Worm (Caenorhabditis elegans) whole organism, L1 larva: ENCODE data around the gene nas-23.
A peak's percentile ranks its signal among the peaks of the same experiment; 100 is the strongest.

Experiments used
- C04F5.9 ChIP-seq: sonication (generic microtip); optimal IDR thresholded peaks from 2 replicates; lab custom pipeline; 2016; ENCODE audit warnings: missing genetic modification characterization, missing compliant biosample characterization
- C16A3.4 ChIP-seq: fragments of 150-350 bp; optimal IDR thresholded peaks from 2 replicates; lab custom pipeline; 2014; ENCODE audit warnings: missing biosample characterization, missing genetic modification characterization
- C34B4.2 ChIP-seq: sonication (generic microtip); optimal IDR thresholded peaks from 2 replicates; lab custom pipeline; 2017; ENCODE audit warnings: mild to moderate bottlenecking, missing genetic modification characterization, missing compliant biosample characterization
- F16B12.6 ChIP-seq: fragments of 150-350 bp; optimal IDR thresholded peaks from 2 replicates; lab custom pipeline; 2014; ENCODE audit warnings: missing biosample characterization, missing genetic modification characterization
- alr-1 ChIP-seq: fragments of 200-800 bp; sonication (Bioruptor generic); optimal IDR thresholded peaks from 2 replicates; lab custom pipeline; 2018; ENCODE audit warnings: borderline replicate concordance, mild to moderate bottlenecking, missing genetic modification characterization, missing compliant biosample characterization
- aly-2 ChIP-seq: fragments of 150-350 bp; optimal IDR thresholded peaks from 2 replicates; lab custom pipeline; 2014; ENCODE audit warnings: missing biosample characterization, missing genetic modification characterization
- ceh-63 ChIP-seq: fragments of 200-800 bp; sonication (Bioruptor generic); optimal IDR thresholded peaks from 2 replicates; lab custom pipeline; 2018; ENCODE audit warnings: mild to moderate bottlenecking, missing genetic modification characterization, missing compliant biosample characterization
- ceh-8 ChIP-seq: fragments of 200-800 bp; sonication (Bioruptor generic); optimal IDR thresholded peaks from 2 replicates; lab custom pipeline; 2018; ENCODE audit warnings: mild to moderate bottlenecking, missing genetic modification characterization, moderate library complexity, missing compliant biosample characterization
- ceh-82 ChIP-seq, 3 experiments: fragments of 150-350 bp in 1 of 3; sonication (generic microtip) in 2 of 3; optimal IDR thresholded peaks; 2 replicates each; lab custom pipeline; 2014 to 2017; ENCODE audit warnings: missing biosample characterization in 3 of 3, missing genetic modification characterization in 3 of 3
- ceh-90 ChIP-seq: sonication (generic microtip); optimal IDR thresholded peaks from 2 replicates; lab custom pipeline; 2016; ENCODE audit warnings: missing genetic modification characterization, missing compliant biosample characterization
- ces-1 ChIP-seq: fragments of 150-350 bp; optimal IDR thresholded peaks from 2 replicates; lab custom pipeline; 2014; ENCODE audit warnings: missing biosample characterization, missing genetic modification reagents, missing genetic modification characterization
- dpl-1 ChIP-seq, 3 experiments: fragments of 150-350 bp in 2 of 3; sonication (generic microtip) in 1 of 3; optimal IDR thresholded peaks; 2 replicates each; lab custom pipeline; 2014 to 2017; ENCODE audit warnings: missing biosample characterization in 3 of 3, missing genetic modification characterization in 3 of 3, missing genetic modification reagents in 3 of 3
- dsc-1 ChIP-seq: sonication (generic microtip); optimal IDR thresholded peaks from 2 replicates; lab custom pipeline; 2016; ENCODE audit warnings: mild to moderate bottlenecking, missing genetic modification characterization, missing compliant biosample characterization
- efl-1 ChIP-seq, 4 experiments: fragments of 150-350 bp; optimal IDR thresholded peaks in 3 of 4; peaks in 1 of 4; 1 replicate in 1 of 4; 2 replicates in 3 of 4; lab custom pipeline; 2014; ENCODE audit warnings: missing biosample characterization in 2 of 4, missing genetic modification characterization in 2 of 4, missing genetic modification reagents in 2 of 4
- elt-2 ChIP-seq: sonication (generic microtip); optimal IDR thresholded peaks from 2 replicates; lab custom pipeline; 2016; ENCODE audit warnings: missing genetic modification characterization, mild to moderate bottlenecking, inconsistent platforms, missing compliant biosample characterization, missing genetic modification reagents
- elt-3 ChIP-seq, 6 experiments: fragments of 150-350 bp in 1 of 6; sonication (generic microtip); optimal IDR thresholded peaks; 2 replicates each; lab custom pipeline; 2017 to 2018; ENCODE audit warnings: missing biosample characterization in 6 of 6, missing genetic modification characterization in 6 of 6, inconsistent platforms in 1 of 6
- ets-5 ChIP-seq: fragments of 200-800 bp; sonication (Bioruptor generic); IDR thresholded peaks from 2 replicates; pipeline ENCODE4 v1.3.6; 2022; ENCODE audit warnings: missing genetic modification characterization, missing compliant biosample characterization
- fkh-4 ChIP-seq: sonication (generic microtip); optimal IDR thresholded peaks from 2 replicates; lab custom pipeline; 2016; ENCODE audit warnings: missing compliant biosample characterization, missing genetic modification characterization, borderline replicate concordance
- fkh-8 ChIP-seq: sonication (generic microtip); optimal IDR thresholded peaks from 2 replicates; lab custom pipeline; 2016; ENCODE audit warnings: mild to moderate bottlenecking, missing genetic modification characterization, missing compliant biosample characterization
- grh-1 ChIP-seq: fragments of 200-800 bp; sonication (Bioruptor generic); IDR thresholded peaks from 2 replicates; pipeline ENCODE4 v1.3.6; 2022; ENCODE audit warnings: missing genetic modification reagents, missing genetic modification characterization, missing compliant biosample characterization
- hlh-17 ChIP-seq: fragments of 200-800 bp; sonication (Bioruptor generic); optimal IDR thresholded peaks from 2 replicates; lab custom pipeline; 2018; ENCODE audit warnings: missing genetic modification characterization, mild to moderate bottlenecking, missing compliant biosample characterization, moderate library complexity, borderline replicate concordance
- hlh-4 ChIP-seq: sonication (generic microtip); optimal IDR thresholded peaks from 2 replicates; lab custom pipeline; 2016; ENCODE audit warnings: mild to moderate bottlenecking, missing genetic modification characterization, missing compliant biosample characterization
- hpl-2 ChIP-seq: fragments of 150-350 bp; optimal IDR thresholded peaks from 2 replicates; lab custom pipeline; 2014; ENCODE audit warnings: missing biosample characterization, missing genetic modification reagents, missing genetic modification characterization
- isw-1 ChIP-seq: fragments of 200-800 bp; sonication (Bioruptor generic); IDR thresholded peaks from 2 replicates; pipeline ENCODE4 v1.3.6; 2022; ENCODE audit warnings: missing genetic modification characterization, missing compliant biosample characterization
- lin-14 ChIP-seq: fragments of 200-800 bp; sonication (Bioruptor generic); optimal IDR thresholded peaks from 2 replicates; lab custom pipeline; 2018; ENCODE audit warnings: mild to moderate bottlenecking, missing genetic modification characterization, moderate library complexity, missing compliant biosample characterization
- lin-39 ChIP-seq: fragments of 150-350 bp; optimal IDR thresholded peaks from 2 replicates; lab custom pipeline; 2014; ENCODE audit warnings: missing biosample characterization, missing genetic modification reagents, missing genetic modification characterization
- mab-9 ChIP-seq: fragments of 200-800 bp; sonication (Bioruptor generic); IDR thresholded peaks from 2 replicates; pipeline ENCODE4 v1.3.6; 2022; ENCODE audit warnings: missing genetic modification reagents, missing genetic modification characterization, missing compliant biosample characterization
- nhr-11 ChIP-seq: fragments of 150-350 bp; optimal IDR thresholded peaks from 2 replicates; lab custom pipeline; 2014; ENCODE audit warnings: missing biosample characterization, missing genetic modification characterization
- nhr-12 ChIP-seq: sonication (generic microtip); optimal IDR thresholded peaks from 2 replicates; lab custom pipeline; 2017; ENCODE audit warnings: missing biosample characterization, missing genetic modification characterization
- nhr-19 ChIP-seq: fragments of 200-800 bp; sonication (Bioruptor generic); conservative IDR thresholded peaks from 2 replicates; pipeline ENCODE4 v1.3.6; 2022; ENCODE audit warnings: missing genetic modification characterization, missing compliant biosample characterization
- nhr-76 ChIP-seq: sonication (generic microtip); optimal IDR thresholded peaks from 2 replicates; lab custom pipeline; 2017; ENCODE audit warnings: missing biosample characterization, missing genetic modification characterization
- pqm-1 ChIP-seq: sonication (generic microtip); optimal IDR thresholded peaks from 3 replicates; lab custom pipeline; 2017; ENCODE audit warnings: missing biosample characterization, missing genetic modification characterization
- rnt-1 ChIP-seq: sonication (generic microtip); optimal IDR thresholded peaks from 2 replicates; lab custom pipeline; 2016; ENCODE audit warnings: mild to moderate bottlenecking, missing genetic modification characterization, moderate library complexity, missing compliant biosample characterization
- snu-23 ChIP-seq: sonication (generic microtip); optimal IDR thresholded peaks from 2 replicates; lab custom pipeline; 2016; ENCODE audit warnings: missing genetic modification characterization, missing compliant biosample characterization
- sup-37 ChIP-seq: fragments of 200-800 bp; sonication (Bioruptor generic); optimal IDR thresholded peaks from 2 replicates; lab custom pipeline; 2018; ENCODE audit warnings: mild to moderate bottlenecking, missing genetic modification characterization, missing compliant biosample characterization
- tlp-1 ChIP-seq: fragments of 150-350 bp; optimal IDR thresholded peaks from 2 replicates; lab custom pipeline; 2014; ENCODE audit warnings: missing biosample characterization, missing genetic modification characterization
- unc-62 ChIP-seq: fragments of 150-350 bp; optimal IDR thresholded peaks from 2 replicates; lab custom pipeline; 2014; ENCODE audit warnings: missing biosample characterization, missing genetic modification reagents, missing genetic modification characterization
- unc-98 ChIP-seq: fragments of 200-800 bp; sonication (Bioruptor generic); IDR thresholded peaks from 2 replicates; pipeline ENCODE4 v1.3.6; 2022; ENCODE audit warnings: missing genetic modification characterization, missing compliant biosample characterization
- vab-15 ChIP-seq: sonication (generic microtip); optimal IDR thresholded peaks from 2 replicates; lab custom pipeline; 2017; ENCODE audit warnings: missing genotype, mild to moderate bottlenecking, missing genetic modification characterization, missing compliant biosample characterization
- zag-1 ChIP-seq: fragments of 150-350 bp; optimal IDR thresholded peaks from 2 replicates; lab custom pipeline; 2014; ENCODE audit warnings: missing biosample characterization, missing genetic modification characterization
- ztf-4 ChIP-seq: fragments of 150-350 bp; optimal IDR thresholded peaks from 2 replicates; lab custom pipeline; 2014; ENCODE audit warnings: missing biosample characterization, missing genetic modification characterization

The nas-23 gene

DNA sequence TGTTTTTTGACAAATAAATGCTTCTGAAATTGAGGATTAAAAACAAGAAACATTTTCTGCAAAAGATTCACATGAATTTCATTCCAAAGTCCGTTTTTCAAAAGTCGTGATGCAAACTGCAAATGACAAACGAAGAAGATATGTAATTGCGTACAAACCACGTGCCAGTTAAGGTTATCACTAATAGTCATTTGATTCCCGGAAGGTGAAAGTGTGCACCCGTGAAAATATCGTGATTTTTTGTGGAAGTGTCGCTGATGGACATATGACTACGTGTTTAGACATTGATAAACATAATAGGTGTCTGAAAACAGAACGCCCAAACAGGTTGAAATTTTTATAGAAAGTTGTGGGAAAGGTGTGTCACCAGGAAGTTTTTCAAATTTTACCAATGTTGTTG is 34.7 kb upstream of the nas-23 start (continued):
- TF ChIP-seq grh-1 (GFP tag; lab: Robert Waterston, UW) (peak; percentile 84), mab-9 (GFP tag; lab: Robert Waterston, UW) (no peak), ceh-63 (GFP tag; lab: Kevin White, UChicago) (no peak), unc-98 (GFP tag; lab: Robert Waterston, UW) (no peak), efl-1 (optimal IDR thresholded peaks at IDR 0.05; lab: Kevin White, UChicago) (peak in 1 of 2 experiments; percentile 8), efl-1 (GFP tag; optimal IDR thresholded peaks at IDR 0.05 in 1 of 2; lab: Kevin White, UChicago) (peak in 1 of 2 experiments; percentile 91), unc-62 (GFP tag; lab: Kevin White, UChicago) (no peak), ces-1 (GFP tag; lab: Kevin White, UChicago) (no peak), dpl-1 (GFP tag; optimal IDR thresholded peaks at IDR 0.05; lab: Kevin White, UChicago) (peak; percentile 5 to 45 (median 17)), fkh-8 (tag; lab: Kevin White, UChicago) (no peak), lin-14 (GFP tag; lab: Kevin White, UChicago) (peak; percentile 71), C16A3.4 (tag; lab: Kevin White, UChicago) (peak; percentile 24), rnt-1 (tag; lab: Kevin White, UChicago) (no peak), hpl-2 (GFP tag; lab: Kevin White, UChicago) (no peak), nhr-11 (tag; lab: Kevin White, UChicago) (no peak), hlh-4 (no peak), C04F5.9 (no peak), nhr-19 (GFP tag; lab: Robert Waterston, UW) (peak; percentile 81), lin-39 (tag; lab: Kevin White, UChicago) (no peak), zag-1 (tag; lab: Kevin White, UChicago) (no peak), vab-15 (tag; lab: Kevin White, UChicago) (peak; percentile 29), fkh-4 (no peak)

DNA sequence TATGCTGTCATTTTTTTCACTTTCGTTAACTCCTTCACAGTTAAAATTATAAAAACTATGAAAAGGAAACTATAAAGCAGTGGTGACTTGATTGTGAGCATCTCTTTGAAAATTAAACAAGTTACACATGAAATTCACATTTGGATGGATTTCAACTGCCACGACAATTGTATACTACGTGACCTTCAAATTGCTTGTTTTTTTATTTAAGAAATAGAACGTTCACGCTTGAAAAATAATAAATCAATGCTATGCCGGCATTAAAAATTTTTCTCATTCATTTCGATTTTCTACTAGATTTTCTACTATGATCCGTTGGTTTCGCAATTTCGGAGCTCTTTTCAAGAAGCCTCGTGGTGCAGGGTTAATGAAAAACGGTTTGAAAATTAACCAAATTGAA is 32.0 kb upstream of the nas-23 start, which contains the start of the genes ZK1290.7 and rnh-1.1:
Gene ZK1290.7 (minus strand): TSS at position 101 of the 400 bp plus-strand sequence.
Gene rnh-1.1 (plus strand): TSS at position 281 of the 400 bp plus-strand sequence.
- TF ChIP-seq nhr-12 (tag; lab: Kevin White, UChicago): no peak
- TF ChIP-seq aly-2 (tag; lab: Kevin White, UChicago): no peak
- TF ChIP-seq lin-14 (GFP tag; lab: Kevin White, UChicago): no peak
- TF ChIP-seq tlp-1 (tag; lab: Kevin White, UChicago): no peak
- no peak for TF ChIP-seq ceh-90 (tag; lab: Kevin White, UChicago)
- no peak for TF ChIP-seq elt-2 (tag; lab: Kevin White, UChicago)
- no peak for TF ChIP-seq alr-1 (tag; lab: Kevin White, UChicago)
- TF ChIP-seq unc-98 (GFP tag; lab: Robert Waterston, UW): no peak
- TF ChIP-seq ztf-4 (tag; lab: Kevin White, UChicago): no peak
- no peak for TF ChIP-seq elt-3 (tag; optimal IDR thresholded peaks at IDR 0.05; lab: Kevin White, UChicago)
- no peak for TF ChIP-seq sup-37 (GFP tag; lab: Kevin White, UChicago)

DNA sequence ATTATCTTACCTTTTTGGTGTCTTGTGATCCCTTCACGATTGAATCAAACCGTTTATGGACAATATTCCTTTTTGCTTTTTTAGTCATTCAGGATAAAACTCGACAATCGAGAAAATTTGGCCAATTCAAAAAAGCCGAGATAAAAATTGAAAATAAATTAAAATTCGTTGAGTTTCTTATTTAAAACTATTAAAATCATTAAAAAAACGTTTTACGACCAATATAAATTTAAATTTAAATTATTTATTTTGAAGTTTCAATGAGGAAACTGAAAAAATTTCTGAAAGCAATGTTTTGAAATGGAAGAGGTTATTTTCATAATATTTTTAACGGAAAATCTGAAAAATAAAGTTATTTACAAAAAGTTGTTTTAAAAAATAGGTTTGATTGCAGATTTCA is 29.8 kb upstream of the nas-23 start, which contains the start of gene ZK1290.15:
Gene ZK1290.15 (plus strand): TSS at position 301 of the 400 bp plus-strand sequence.
- TF ChIP-seq dsc-1 (tag; lab: Kevin White, UChicago): no peak
- no peak for TF ChIP-seq lin-39 (tag; lab: Kevin White, UChicago)
- TF ChIP-seq snu-23 (GFP tag; lab: Kevin White, UChicago): no peak
- TF ChIP-seq nhr-76 (tag; lab: Kevin White, UChicago): no peak
- TF ChIP-seq tlp-1 (tag; lab: Kevin White, UChicago): no peak
- TF ChIP-seq pqm-1: no peak
- TF ChIP-seq nhr-12 (tag; lab: Kevin White, UChicago): no peak
- TF ChIP-seq ets-5 (GFP tag; lab: Robert Waterston, UW): no peak
- TF ChIP-seq ceh-8 (GFP tag; lab: Kevin White, UChicago): no peak
- TF ChIP-seq isw-1: no peak
- TF ChIP-seq C34B4.2 (tag; lab: Kevin White, UChicago): no peak
- no peak for TF ChIP-seq hlh-17 (GFP tag; lab: Kevin White, UChicago)
- TF ChIP-seq ceh-82 (tag; optimal IDR thresholded peaks at IDR 0.05; lab: Kevin White, UChicago): no peak
- TF ChIP-seq ces-1 (GFP tag; lab: Kevin White, UChicago): no peak
- TF ChIP-seq rnt-1 (tag; lab: Kevin White, UChicago): no peak
- TF ChIP-seq F16B12.6 (tag; lab: Kevin White, UChicago): no peak
- no peak for TF ChIP-seq hpl-2 (GFP tag; lab: Kevin White, UChicago)
